Worm (Caenorhabditis elegans): ENCODE measurements around the gene plr-1.
A peak's percentile ranks its signal among the peaks of the same experiment; 100 is the strongest.

The plr-1 gene

DNA sequence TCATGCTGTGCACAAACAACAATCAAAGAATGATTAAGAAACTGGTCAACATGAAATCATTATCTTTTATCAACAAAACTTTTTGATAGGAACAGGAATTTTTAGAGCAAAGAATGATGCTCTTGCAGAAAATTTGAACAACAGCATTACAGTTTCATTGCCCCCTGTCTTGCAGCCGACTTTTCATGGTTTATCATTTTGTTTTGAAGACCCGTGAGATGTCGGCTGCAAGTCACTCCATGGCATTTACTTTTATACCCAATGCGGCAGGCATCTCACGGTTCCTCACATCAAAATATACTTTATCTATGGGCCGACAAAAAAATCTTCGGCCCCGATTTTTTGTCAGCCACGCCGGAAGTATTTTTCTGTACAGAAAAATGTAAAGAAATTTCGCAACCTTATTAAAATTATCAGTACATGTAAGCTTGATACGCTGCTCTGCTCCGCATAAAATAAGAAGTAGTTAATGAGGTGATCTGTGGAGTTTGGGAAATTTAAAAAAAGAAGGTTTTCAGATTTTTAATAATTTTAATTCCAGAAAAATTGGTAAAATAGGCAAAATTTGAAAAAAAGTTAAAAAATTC lies 13.2 kb upstream of the plr-1 start:
- TF ChIP-seq B0310.2 (tag; optimal IDR thresholded peaks at IDR 0.05) (no peak), ceh-36 (tag; optimal IDR thresholded peaks at IDR 0.05) (no peak), aly-1 (tag; optimal IDR thresholded peaks at IDR 0.05) (no peak), ets-7 (tag; optimal IDR thresholded peaks at IDR 0.05) (no peak), tra-4 (tag; optimal IDR thresholded peaks at IDR 0.05) (no peak), ceh-13 (GFP tag; optimal IDR thresholded peaks at IDR 0.05) (no peak), hnd-1 (tag; optimal IDR thresholded peaks at IDR 0.05) (no peak), ama-1 (optimal IDR thresholded peaks at IDR 0.05) (no peak), tbx-37 (GFP tag; conservative IDR thresholded peaks at IDR 0.05) (no peak), scrt-1 (GFP tag; IDR thresholded peaks at IDR 0.05) (no peak), sea-1 (GFP tag; conservative IDR thresholded peaks at IDR 0.05) (no peak)

DNA sequence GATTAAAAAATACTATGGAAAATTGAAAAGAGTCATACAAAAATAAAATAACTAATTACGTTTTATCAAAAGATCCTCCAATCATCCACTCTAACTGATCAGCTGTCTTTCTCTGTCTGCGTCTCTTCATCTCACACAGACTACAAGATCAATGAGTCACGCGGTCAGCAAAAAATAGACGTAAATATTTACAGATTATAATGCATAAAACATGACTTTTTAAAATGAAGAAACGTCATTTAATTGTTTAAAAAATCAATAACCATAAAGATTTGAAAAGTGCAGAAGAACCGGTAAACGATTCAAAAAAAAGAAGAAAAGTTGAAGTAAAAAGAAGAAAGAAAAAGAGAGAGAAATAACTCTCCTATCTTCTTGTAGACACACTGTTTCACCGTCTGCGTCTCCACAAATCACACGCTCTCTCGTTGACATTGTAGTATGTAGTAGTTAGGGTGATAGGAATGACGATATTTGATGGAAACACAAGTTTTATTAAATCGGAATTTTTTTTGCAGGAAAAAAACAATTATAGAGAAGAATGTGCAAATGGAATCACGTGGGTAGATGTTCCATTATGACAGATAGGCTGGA lies 11.8 kb upstream of the plr-1 start:
- no peak for TF ChIP-seq pes-1 (GFP tag; IDR thresholded peaks at IDR 0.05)
- no peak for TF ChIP-seq sea-1 (GFP tag; conservative IDR thresholded peaks at IDR 0.05)
- no peak for TF ChIP-seq ceh-13 (GFP tag; optimal IDR thresholded peaks at IDR 0.05)
- TF ChIP-seq ama-1 (optimal IDR thresholded peaks at IDR 0.05) = no peak
- no peak for TF ChIP-seq tbx-11 (GFP tag; IDR thresholded peaks at IDR 0.05)
- no peak for TF ChIP-seq ets-7 (tag; optimal IDR thresholded peaks at IDR 0.05)
- TF ChIP-seq F13C5.2 (tag; optimal IDR thresholded peaks at IDR 0.05) = no peak
- no peak for TF ChIP-seq B0310.2 (tag; optimal IDR thresholded peaks at IDR 0.05)
- no peak for TF ChIP-seq hmg-4 (GFP tag; optimal IDR thresholded peaks at IDR 0.05)

DNA sequence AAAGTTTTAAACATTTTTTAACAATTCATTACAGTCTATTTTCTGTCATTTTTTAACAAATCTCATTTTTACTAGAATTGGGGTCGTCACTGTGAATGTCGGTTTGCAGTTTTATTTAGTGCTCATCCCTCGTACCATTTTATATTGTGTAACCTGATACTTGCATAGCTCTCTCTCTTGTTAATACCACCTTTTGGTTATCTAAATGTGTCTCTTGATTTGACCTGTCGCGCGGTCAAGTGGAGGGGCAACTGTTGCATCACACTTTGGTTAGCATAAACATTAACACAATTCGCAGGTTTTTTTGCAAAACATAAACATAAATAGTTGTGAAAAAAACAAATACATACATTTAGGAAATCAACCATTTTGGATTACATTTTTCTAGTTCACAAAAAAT lies 9.9 kb upstream of the plr-1 start:
- TF ChIP-seq scrt-1 (GFP tag; IDR thresholded peaks at IDR 0.05) (no peak), tbx-11 (GFP tag; IDR thresholded peaks at IDR 0.05) (no peak), B0310.2 (tag; optimal IDR thresholded peaks at IDR 0.05) (no peak), F13C5.2 (tag; optimal IDR thresholded peaks at IDR 0.05) (no peak)

DNA sequence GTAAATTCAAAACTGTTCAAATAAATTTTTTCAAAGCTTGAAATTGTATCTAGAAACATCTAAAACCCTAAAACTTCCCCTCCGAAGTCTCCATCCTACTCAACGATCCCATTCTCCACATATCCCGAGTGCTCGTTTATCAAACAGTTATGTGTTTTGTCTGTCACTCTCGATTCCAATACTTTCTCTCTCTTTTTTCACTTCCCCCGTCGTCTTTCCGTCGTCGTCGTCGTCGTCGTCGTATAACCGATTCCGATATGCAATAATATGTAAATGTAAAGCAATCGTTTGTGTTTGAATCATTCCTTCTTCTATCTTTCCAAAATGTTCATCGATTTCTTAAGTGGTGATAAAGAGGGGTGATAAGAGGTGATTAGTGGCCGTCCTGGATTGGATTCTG lies 8.3 kb upstream of the plr-1 start:
- TF ChIP-seq aly-1 (tag; optimal IDR thresholded peaks at IDR 0.05) (no peak), pes-1 (GFP tag; IDR thresholded peaks at IDR 0.05) (no peak), ceh-36 (tag; optimal IDR thresholded peaks at IDR 0.05) (no peak), scrt-1 (GFP tag; IDR thresholded peaks at IDR 0.05) (no peak), F13C5.2 (tag; optimal IDR thresholded peaks at IDR 0.05) (no peak), tra-4 (tag; optimal IDR thresholded peaks at IDR 0.05) (no peak), hmbx-1 (tag; optimal IDR thresholded peaks at IDR 0.05) (no peak), ceh-13 (GFP tag; optimal IDR thresholded peaks at IDR 0.05) (no peak), hmg-4 (GFP tag; optimal IDR thresholded peaks at IDR 0.05) (no peak), hnd-1 (tag; optimal IDR thresholded peaks at IDR 0.05) (no peak), ama-1 (optimal IDR thresholded peaks at IDR 0.05) (no peak), tbx-37 (GFP tag; conservative IDR thresholded peaks at IDR 0.05) (no peak), ets-7 (tag; optimal IDR thresholded peaks at IDR 0.05) (no peak), tbx-11 (GFP tag; IDR thresholded peaks at IDR 0.05) (no peak), flt-1 (GFP tag; IDR thresholded peaks at IDR 0.05) (no peak), sea-1 (GFP tag; conservative IDR thresholded peaks at IDR 0.05) (no peak), B0310.2 (tag; optimal IDR thresholded peaks at IDR 0.05) (no peak)

DNA sequence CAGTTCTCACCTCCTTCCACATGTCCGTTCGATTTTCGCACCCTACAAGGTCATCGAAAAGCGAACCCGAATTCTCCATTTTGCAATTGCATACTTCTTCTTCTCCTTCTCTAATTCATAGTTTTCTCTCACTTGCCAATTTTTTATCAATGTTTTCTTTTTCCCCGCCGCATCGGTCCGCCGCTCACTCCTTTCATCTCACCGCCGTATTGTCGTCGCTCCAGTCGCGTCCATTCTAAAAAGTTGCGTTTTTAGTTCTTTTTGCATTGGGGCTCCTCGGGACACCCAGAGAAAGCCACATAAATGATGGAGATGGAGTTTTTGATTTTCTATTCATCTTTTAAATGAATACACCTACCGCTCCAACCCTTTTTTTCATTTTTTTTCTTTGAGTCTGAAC lies 5.3 kb upstream of the plr-1 start:
- TF ChIP-seq scrt-1 (GFP tag; IDR thresholded peaks at IDR 0.05) = no peak
- no peak for TF ChIP-seq ets-7 (tag; optimal IDR thresholded peaks at IDR 0.05)
- TF ChIP-seq aly-1 (tag; optimal IDR thresholded peaks at IDR 0.05) = no peak
- TF ChIP-seq hnd-1 (tag; optimal IDR thresholded peaks at IDR 0.05) = no peak
- TF ChIP-seq tra-4 (tag; optimal IDR thresholded peaks at IDR 0.05) = no peak
- TF ChIP-seq F13C5.2 (tag; optimal IDR thresholded peaks at IDR 0.05) = no peak
- no peak for TF ChIP-seq B0310.2 (tag; optimal IDR thresholded peaks at IDR 0.05)
- no peak for TF ChIP-seq pes-1 (GFP tag; IDR thresholded peaks at IDR 0.05)
- no peak for TF ChIP-seq ama-1 (optimal IDR thresholded peaks at IDR 0.05)
- no peak for TF ChIP-seq hmbx-1 (tag; optimal IDR thresholded peaks at IDR 0.05)
- TF ChIP-seq tbx-37 (GFP tag; conservative IDR thresholded peaks at IDR 0.05) = no peak
- no peak for TF ChIP-seq ceh-13 (GFP tag; optimal IDR thresholded peaks at IDR 0.05)
- no peak for TF ChIP-seq sea-1 (GFP tag; conservative IDR thresholded peaks at IDR 0.05)
- no peak for TF ChIP-seq ceh-36 (tag; optimal IDR thresholded peaks at IDR 0.05)
- no peak for TF ChIP-seq hmg-4 (GFP tag; optimal IDR thresholded peaks at IDR 0.05)

DNA sequence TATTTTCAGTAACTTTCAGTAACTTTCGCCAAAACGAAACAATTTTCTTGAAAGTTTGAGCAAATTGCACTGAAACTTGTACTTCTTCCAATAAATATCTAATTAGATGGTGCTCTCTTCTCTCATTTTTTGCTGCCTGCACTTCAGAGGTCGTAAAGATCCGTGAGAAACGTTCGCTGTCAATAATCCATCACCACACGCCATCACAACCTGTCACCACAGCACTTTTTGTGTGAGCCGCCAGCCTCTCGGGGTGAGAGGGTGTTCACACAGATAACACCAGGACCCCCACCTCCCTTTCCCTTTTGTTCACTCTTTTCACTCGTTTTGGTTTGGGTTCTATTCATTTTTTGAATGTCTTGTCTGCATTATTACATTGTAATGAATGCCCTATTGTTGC lies 4.1 kb upstream of the plr-1 start:
- TF ChIP-seq B0310.2 (tag; optimal IDR thresholded peaks at IDR 0.05) (no peak), F13C5.2 (tag; optimal IDR thresholded peaks at IDR 0.05) (no peak), tra-4 (tag; optimal IDR thresholded peaks at IDR 0.05) (no peak), pes-1 (GFP tag; IDR thresholded peaks at IDR 0.05) (no peak), ets-7 (tag; optimal IDR thresholded peaks at IDR 0.05) (no peak)

DNA sequence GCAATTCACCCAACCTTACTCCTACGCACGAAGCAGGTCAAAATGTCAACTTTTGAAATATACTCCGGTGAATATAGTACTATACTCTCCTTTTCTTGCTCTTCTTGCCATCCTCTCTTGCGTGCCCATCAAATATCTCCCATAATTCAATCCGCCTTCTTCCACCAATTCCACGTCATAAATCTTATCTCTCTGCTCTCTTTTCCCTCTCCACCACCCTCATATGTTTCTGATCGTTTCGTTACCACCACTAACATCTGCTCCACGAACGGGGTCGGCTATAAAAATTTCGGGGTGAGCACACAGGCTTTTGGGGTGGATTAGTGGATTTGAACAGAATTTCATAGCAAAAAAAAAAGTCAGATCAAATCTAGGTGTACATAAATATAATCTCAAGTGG lies 2.7 kb upstream of the plr-1 start:
- TF ChIP-seq ceh-36 (tag; optimal IDR thresholded peaks at IDR 0.05) = peak; percentile 20
- no peak for TF ChIP-seq ets-7 (tag; optimal IDR thresholded peaks at IDR 0.05)

DNA sequence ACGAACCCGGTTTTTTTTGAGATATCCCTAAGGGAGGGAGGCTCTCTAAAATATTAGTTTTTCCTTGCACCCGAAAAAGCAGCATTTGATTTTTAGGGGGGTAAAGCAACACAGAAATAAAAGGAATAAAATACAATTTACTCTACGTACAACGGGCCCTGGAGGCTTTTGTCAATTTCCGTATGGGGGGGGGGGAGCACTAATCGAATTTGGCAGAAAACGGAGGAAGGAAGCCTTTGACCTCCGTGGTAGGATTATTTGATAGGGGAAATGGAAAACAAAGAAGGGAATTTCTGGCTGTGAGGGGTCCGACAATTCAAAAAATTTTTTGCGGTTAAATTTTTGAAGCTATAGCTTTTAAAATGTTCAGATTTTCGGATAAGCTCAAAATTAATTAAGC lies 1.2 kb downstream of the plr-1 start:
- TF ChIP-seq tbx-37 (GFP tag; conservative IDR thresholded peaks at IDR 0.05) (no peak), aly-1 (tag; optimal IDR thresholded peaks at IDR 0.05) (no peak), pes-1 (GFP tag; IDR thresholded peaks at IDR 0.05) (no peak), hmg-4 (GFP tag; optimal IDR thresholded peaks at IDR 0.05) (no peak), ama-1 (optimal IDR thresholded peaks at IDR 0.05) (no peak), flt-1 (GFP tag; IDR thresholded peaks at IDR 0.05) (no peak), scrt-1 (GFP tag; IDR thresholded peaks at IDR 0.05) (no peak), F13C5.2 (tag; optimal IDR thresholded peaks at IDR 0.05) (no peak), ets-7 (tag; optimal IDR thresholded peaks at IDR 0.05) (no peak), ceh-13 (GFP tag; optimal IDR thresholded peaks at IDR 0.05) (no peak), tbx-11 (GFP tag; IDR thresholded peaks at IDR 0.05) (no peak), hnd-1 (tag; optimal IDR thresholded peaks at IDR 0.05) (no peak), tra-4 (tag; optimal IDR thresholded peaks at IDR 0.05) (no peak), ceh-36 (tag; optimal IDR thresholded peaks at IDR 0.05) (no peak), B0310.2 (tag; optimal IDR thresholded peaks at IDR 0.05) (no peak), sea-1 (GFP tag; conservative IDR thresholded peaks at IDR 0.05) (no peak), hmbx-1 (tag; optimal IDR thresholded peaks at IDR 0.05) (no peak)

All from whole organism, early embryonic.